Worm (Caenorhabditis elegans) whole organism, L1 larva: Measurements from ENCODE around the gene C54C6.4.

ENCODE experiments used
- C34B4.2 ChIP-seq: sonication (generic microtip); optimal IDR thresholded peaks from 2 replicates; lab custom pipeline; 2017; ENCODE audit warnings: mild to moderate bottlenecking, missing genetic modification characterization, missing compliant biosample characterization
- F16B12.6 ChIP-seq: fragments of 150-350 bp; optimal IDR thresholded peaks from 2 replicates; lab custom pipeline; 2014; ENCODE audit warnings: missing biosample characterization, missing genetic modification characterization
- aha-1 ChIP-seq: fragments of 150-350 bp; optimal IDR thresholded peaks from 2 replicates; lab custom pipeline; 2014; ENCODE audit warnings: missing biosample characterization, missing genetic modification characterization
- alr-1 ChIP-seq: fragments of 200-800 bp; sonication (Bioruptor generic); optimal IDR thresholded peaks from 2 replicates; lab custom pipeline; 2018; ENCODE audit warnings: borderline replicate concordance, mild to moderate bottlenecking, missing genetic modification characterization, missing compliant biosample characterization
- aly-2 ChIP-seq: fragments of 150-350 bp; optimal IDR thresholded peaks from 2 replicates; lab custom pipeline; 2014; ENCODE audit warnings: missing biosample characterization, missing genetic modification characterization
- blmp-1 ChIP-seq: fragments of 150-350 bp; optimal IDR thresholded peaks from 2 replicates; lab custom pipeline; 2014; ENCODE audit warnings: missing biosample characterization, missing genetic modification characterization
- ceh-63 ChIP-seq: fragments of 200-800 bp; sonication (Bioruptor generic); optimal IDR thresholded peaks from 2 replicates; lab custom pipeline; 2018; ENCODE audit warnings: mild to moderate bottlenecking, missing genetic modification characterization, missing compliant biosample characterization
- ceh-88 ChIP-seq: fragments of 200-800 bp; sonication (Bioruptor generic); IDR thresholded peaks from 2 replicates; pipeline ENCODE4 v1.3.6; 2022; ENCODE audit warnings: missing genetic modification characterization, missing compliant biosample characterization
- ces-1 ChIP-seq: fragments of 150-350 bp; optimal IDR thresholded peaks from 2 replicates; lab custom pipeline; 2014; ENCODE audit warnings: missing biosample characterization, missing genetic modification reagents, missing genetic modification characterization
- efl-1 ChIP-seq, 4 experiments: fragments of 150-350 bp; optimal IDR thresholded peaks in 3 of 4; peaks in 1 of 4; 1 replicate in 1 of 4; 2 replicates in 3 of 4; lab custom pipeline; 2014; ENCODE audit warnings: missing biosample characterization in 2 of 4, missing genetic modification characterization in 2 of 4, missing genetic modification reagents in 2 of 4
- efl-3 ChIP-seq: fragments of 200-800 bp; sonication (Bioruptor generic); optimal IDR thresholded peaks from 2 replicates; lab custom pipeline; 2018; ENCODE audit warnings: mild to moderate bottlenecking, missing genetic modification characterization, missing compliant biosample characterization
- egl-13 ChIP-seq: sonication (generic microtip); optimal IDR thresholded peaks from 2 replicates; lab custom pipeline; 2016; ENCODE audit warnings: missing genotype, missing genetic modification reagents, missing genetic modification characterization, missing compliant biosample characterization
- egl-27 ChIP-seq, 2 experiments: fragments of 150-350 bp in 1 of 2; sonication (generic microtip); optimal IDR thresholded peaks; 3 replicates each; lab custom pipeline; 2017 to 2018; ENCODE audit warnings: missing biosample characterization in 2 of 2, missing genetic modification characterization in 2 of 2, missing genetic modification reagents in 2 of 2
- elt-3 ChIP-seq, 6 experiments: fragments of 150-350 bp in 1 of 6; sonication (generic microtip); optimal IDR thresholded peaks; 2 replicates each; lab custom pipeline; 2017 to 2018; ENCODE audit warnings: missing biosample characterization in 6 of 6, missing genetic modification characterization in 6 of 6, inconsistent platforms in 1 of 6
- fkh-10 ChIP-seq: sonication (generic microtip); optimal IDR thresholded peaks from 2 replicates; lab custom pipeline; 2017; ENCODE audit warnings: missing biosample characterization, missing genetic modification reagents, missing genetic modification characterization
- fkh-4 ChIP-seq: sonication (generic microtip); optimal IDR thresholded peaks from 2 replicates; lab custom pipeline; 2016; ENCODE audit warnings: missing compliant biosample characterization, missing genetic modification characterization, borderline replicate concordance
- fkh-8 ChIP-seq: sonication (generic microtip); optimal IDR thresholded peaks from 2 replicates; lab custom pipeline; 2016; ENCODE audit warnings: mild to moderate bottlenecking, missing genetic modification characterization, missing compliant biosample characterization
- fos-1 ChIP-seq: fragments of 150-350 bp; optimal IDR thresholded peaks from 2 replicates; lab custom pipeline; 2014; ENCODE audit warnings: missing biosample characterization, missing genetic modification characterization
- hlh-17 ChIP-seq: fragments of 200-800 bp; sonication (Bioruptor generic); optimal IDR thresholded peaks from 2 replicates; lab custom pipeline; 2018; ENCODE audit warnings: missing genetic modification characterization, mild to moderate bottlenecking, missing compliant biosample characterization, moderate library complexity, borderline replicate concordance
- irx-1 ChIP-seq: sonication (generic microtip); optimal IDR thresholded peaks from 2 replicates; lab custom pipeline; 2016; ENCODE audit warnings: missing genetic modification characterization, missing compliant biosample characterization
- isw-1 ChIP-seq: fragments of 200-800 bp; sonication (Bioruptor generic); IDR thresholded peaks from 2 replicates; pipeline ENCODE4 v1.3.6; 2022; ENCODE audit warnings: missing genetic modification characterization, missing compliant biosample characterization
- jun-1 ChIP-seq: fragments of 150-350 bp; optimal IDR thresholded peaks from 2 replicates; lab custom pipeline; 2014; ENCODE audit warnings: missing biosample characterization, missing genetic modification reagents, missing genetic modification characterization
- lin-13 ChIP-seq: fragments of 150-350 bp; optimal IDR thresholded peaks from 2 replicates; lab custom pipeline; 2014; ENCODE audit warnings: missing biosample characterization, missing genetic modification reagents, missing genetic modification characterization
- lin-39 ChIP-seq: fragments of 150-350 bp; optimal IDR thresholded peaks from 2 replicates; lab custom pipeline; 2014; ENCODE audit warnings: missing biosample characterization, missing genetic modification reagents, missing genetic modification characterization
- lir-3 ChIP-seq: sonication (generic microtip); optimal IDR thresholded peaks from 2 replicates; lab custom pipeline; 2016; ENCODE audit warnings: mild to moderate bottlenecking, missing genetic modification characterization, moderate library complexity, missing compliant biosample characterization; ENCODE audit not compliant: poor library complexity
- lsy-2 ChIP-seq, 2 experiments: fragments of 150-350 bp; optimal IDR thresholded peaks; 2 replicates each; lab custom pipeline; 2014; ENCODE audit warnings: missing biosample characterization in 2 of 2, missing genetic modification characterization in 2 of 2
- mdl-1 ChIP-seq, 2 experiments: fragments of 150-350 bp; optimal IDR thresholded peaks; 2 replicates each; lab custom pipeline; 2014 to 2017; ENCODE audit warnings: missing biosample characterization in 2 of 2, missing genetic modification characterization in 2 of 2, inconsistent platforms in 1 of 2
- mep-1 ChIP-seq: fragments of 150-350 bp; optimal IDR thresholded peaks from 2 replicates; lab custom pipeline; 2014; ENCODE audit warnings: missing biosample characterization, missing genetic modification characterization
- nhr-12 ChIP-seq: sonication (generic microtip); optimal IDR thresholded peaks from 2 replicates; lab custom pipeline; 2017; ENCODE audit warnings: missing biosample characterization, missing genetic modification characterization
- nhr-19 ChIP-seq: fragments of 200-800 bp; sonication (Bioruptor generic); conservative IDR thresholded peaks from 2 replicates; pipeline ENCODE4 v1.3.6; 2022; ENCODE audit warnings: missing genetic modification characterization, missing compliant biosample characterization
- nhr-20 ChIP-seq: sonication (generic microtip); optimal IDR thresholded peaks from 2 replicates; lab custom pipeline; 2016; ENCODE audit warnings: mild to moderate bottlenecking, missing genetic modification characterization, missing compliant biosample characterization
- nhr-237 ChIP-seq: fragments of 150-350 bp; optimal IDR thresholded peaks from 2 replicates; lab custom pipeline; 2014; ENCODE audit warnings: missing biosample characterization, missing genetic modification characterization
- nhr-28 ChIP-seq: fragments of 150-350 bp; optimal IDR thresholded peaks from 2 replicates; lab custom pipeline; 2014; ENCODE audit warnings: missing biosample characterization, missing genetic modification characterization
- nhr-47 ChIP-seq: sonication (generic microtip); optimal IDR thresholded peaks from 2 replicates; lab custom pipeline; 2016; ENCODE audit warnings: mild to moderate bottlenecking, missing genetic modification characterization, moderate library complexity, missing compliant biosample characterization
- nhr-77 ChIP-seq: fragments of 150-350 bp; optimal IDR thresholded peaks from 2 replicates; lab custom pipeline; 2014; ENCODE audit warnings: missing biosample characterization, missing genetic modification characterization
- nhr-84 ChIP-seq: sonication (generic microtip); optimal IDR thresholded peaks from 2 replicates; lab custom pipeline; 2017; ENCODE audit warnings: missing biosample characterization, missing genetic modification characterization
- nhr-85 ChIP-seq: sonication (generic microtip); peaks from one replicate; lab custom pipeline; 2016; ENCODE audit warnings: missing genetic modification characterization, inconsistent platforms, missing compliant biosample characterization
- pag-3 ChIP-seq: sonication (generic microtip); optimal IDR thresholded peaks from 2 replicates; lab custom pipeline; 2017; ENCODE audit warnings: missing genetic modification characterization, mild to moderate bottlenecking, missing compliant biosample characterization, antibody characterized with exemption, borderline replicate concordance; ENCODE audit not compliant: insufficient read depth
- rnt-1 ChIP-seq: sonication (generic microtip); optimal IDR thresholded peaks from 2 replicates; lab custom pipeline; 2016; ENCODE audit warnings: mild to moderate bottlenecking, missing genetic modification characterization, moderate library complexity, missing compliant biosample characterization
- snu-23 ChIP-seq: sonication (generic microtip); optimal IDR thresholded peaks from 2 replicates; lab custom pipeline; 2016; ENCODE audit warnings: missing genetic modification characterization, missing compliant biosample characterization
- sox-4 ChIP-seq: sonication (generic microtip); optimal IDR thresholded peaks from 2 replicates; lab custom pipeline; 2016; ENCODE audit warnings: missing genetic modification characterization, missing compliant biosample characterization
- swsn-7 ChIP-seq: sonication (generic microtip); optimal IDR thresholded peaks from 2 replicates; lab custom pipeline; 2016; ENCODE audit warnings: missing genetic modification characterization, missing compliant biosample characterization
- tlp-1 ChIP-seq: fragments of 150-350 bp; optimal IDR thresholded peaks from 2 replicates; lab custom pipeline; 2014; ENCODE audit warnings: missing biosample characterization, missing genetic modification characterization
- unc-62 ChIP-seq: fragments of 150-350 bp; optimal IDR thresholded peaks from 2 replicates; lab custom pipeline; 2014; ENCODE audit warnings: missing biosample characterization, missing genetic modification reagents, missing genetic modification characterization
- unc-86 ChIP-seq: sonication (generic microtip); optimal IDR thresholded peaks from 2 replicates; lab custom pipeline; 2016; ENCODE audit warnings: missing genetic modification characterization, missing compliant biosample characterization
- vab-15 ChIP-seq: sonication (generic microtip); optimal IDR thresholded peaks from 2 replicates; lab custom pipeline; 2017; ENCODE audit warnings: missing genotype, mild to moderate bottlenecking, missing genetic modification characterization, missing compliant biosample characterization
- xbp-1 ChIP-seq: sonication (generic microtip); optimal IDR thresholded peaks from 2 replicates; lab custom pipeline; 2016; ENCODE audit warnings: missing genetic modification characterization, missing compliant biosample characterization
- ztf-11 ChIP-seq, 2 experiments: sonication (generic microtip); optimal IDR thresholded peaks; 2 replicates each; lab custom pipeline; 2016 to 2017; ENCODE audit warnings: missing genetic modification characterization in 2 of 2, missing biosample characterization in 1 of 2, missing compliant biosample characterization in 1 of 2

Gene C54C6.4

DNA sequence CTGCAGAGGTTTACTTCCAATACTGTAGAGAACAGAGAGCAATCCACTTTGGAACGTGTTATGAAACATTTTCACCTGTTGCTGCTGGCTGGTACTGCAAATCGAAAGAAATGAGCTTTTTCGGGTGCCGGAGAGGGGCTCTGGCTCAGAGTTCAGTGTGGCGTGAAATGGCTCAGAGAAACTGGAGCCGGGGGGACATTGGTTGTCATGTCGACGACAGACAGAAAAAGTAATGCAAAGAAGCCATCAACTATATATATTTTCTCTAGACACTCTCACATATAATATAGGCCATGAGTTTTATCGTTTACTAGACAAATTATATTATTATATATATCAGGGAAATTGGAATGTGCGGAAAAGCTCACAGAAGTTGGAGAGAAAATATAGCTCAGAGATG lies 16.0 kb upstream of the C54C6.4 start, which contains the start of gene cfap-20:
TSS of gene cfap-20 (minus strand) at position 101 of the 400 bp plus-strand sequence.
- TF ChIP-seq unc-62, result no peak
- TF ChIP-seq fkh-8, result peak; percentile 12

ce11 chrIII:3539499-3539898 lies 13.9 kb upstream of the C54C6.4 start:
- TF ChIP-seq nhr-20 (tag; lab: Kevin White, UChicago) (no peak), snu-23 (no peak), irx-1 (tag; lab: Kevin White, UChicago) (no peak), jun-1 (no peak), ceh-88 (GFP tag; lab: Robert Waterston, UW) (no peak), tlp-1 (tag; lab: Kevin White, UChicago) (no peak), ceh-63 (GFP tag; lab: Kevin White, UChicago) (no peak), xbp-1 (no peak), unc-86 (tag; lab: Kevin White, UChicago) (no peak)
- TF ChIP-seq, all 84 proteins: peak for 0

ce11 chrIII:3540424-3540823 lies 13.0 kb upstream of the C54C6.4 start:
- TF ChIP-seq mdl-1 (tag; optimal IDR thresholded peaks at IDR 0.05; lab: Kevin White, UChicago) (no peak), lin-39 (tag; lab: Kevin White, UChicago) (no peak), F16B12.6 (tag; lab: Kevin White, UChicago) (no peak), ceh-63 (GFP tag; lab: Kevin White, UChicago) (no peak), fos-1 (tag; lab: Kevin White, UChicago) (peak; percentile 59), ceh-88 (GFP tag; lab: Robert Waterston, UW) (peak; percentile 60), hlh-17 (GFP tag; lab: Kevin White, UChicago) (no peak), elt-3 (tag; optimal IDR thresholded peaks at IDR 0.05; lab: Kevin White, UChicago) (no peak), ztf-11 (tag; optimal IDR thresholded peaks at IDR 0.05; lab: Kevin White, UChicago) (peak in 1 of 2 experiments; percentile 73), nhr-12 (no peak), nhr-28 (tag; lab: Kevin White, UChicago) (no peak), ces-1 (GFP tag; lab: Kevin White, UChicago) (no peak), mep-1 (tag; lab: Kevin White, UChicago) (peak; percentile 73), alr-1 (no peak), aly-2 (no peak), fkh-10 (GFP tag; lab: Kevin White, UChicago) (no peak), isw-1 (GFP tag; lab: Robert Waterston, UW) (peak; percentile 63), nhr-237 (peak; percentile 31), lsy-2 (tag; optimal IDR thresholded peaks at IDR 0.05; lab: Kevin White, UChicago) (peak; percentile 72 to 88), sox-4 (peak; percentile 46), nhr-47 (peak; percentile 85), fkh-4 (tag; lab: Kevin White, UChicago) (peak; percentile 24), irx-1 (tag; lab: Kevin White, UChicago) (peak; percentile 48), swsn-7 (tag; lab: Kevin White, UChicago) (peak; percentile 71), nhr-84 (tag; lab: Kevin White, UChicago) (no peak), pag-3 (tag; lab: Kevin White, UChicago) (no peak), efl-1 (optimal IDR thresholded peaks at IDR 0.05; lab: Kevin White, UChicago) (peak; percentile 63 to 67), efl-1 (GFP tag; optimal IDR thresholded peaks at IDR 0.05 in 1 of 2; lab: Kevin White, UChicago) (peak; percentile 66 to 96), aha-1 (tag; lab: Kevin White, UChicago) (no peak), snu-23 (peak; percentile 89), nhr-77 (tag; lab: Kevin White, UChicago) (peak; percentile 29), rnt-1 (tag; lab: Kevin White, UChicago) (peak; percentile 80), lir-3 (tag; lab: Kevin White, UChicago) (peak; percentile 78), xbp-1 (peak; percentile 81), vab-15 (tag; lab: Kevin White, UChicago) (no peak), nhr-19 (GFP tag; lab: Robert Waterston, UW) (peak; percentile 75), efl-3 (GFP tag; lab: Kevin White, UChicago) (no peak), nhr-85 (tag; lab: Kevin White, UChicago) (peak; percentile 87), C34B4.2 (tag; lab: Kevin White, UChicago) (no peak), egl-27 (tag; optimal IDR thresholded peaks at IDR 0.05; lab: Kevin White, UChicago) (no peak), blmp-1 (peak; percentile 33), lin-13 (GFP tag; lab: Kevin White, UChicago) (peak; percentile 42), unc-86 (tag; lab: Kevin White, UChicago) (no peak), jun-1 (peak; percentile 51), egl-13 (peak; percentile 35)
